Fruit fly (Drosophila melanogaster) whole organism, prepupa: ENCODE data around the gene CG5800.

Experiments used
- Blimp-1 ChIP-seq: fragments of 200-800 bp; sonication (Bioruptor generic); optimal IDR thresholded peaks from 3 replicates; lab custom pipeline; 2017; ENCODE audit warnings: missing biosample characterization, missing genetic modification characterization, mild to moderate bottlenecking, moderate library complexity, missing genetic modification reagents
- CG10631 ChIP-seq: fragments of 200-800 bp; sonication (Bioruptor generic); optimal IDR thresholded peaks from 2 replicates; lab custom pipeline; 2016; ENCODE audit warnings: missing biosample characterization, missing genetic modification characterization
- CG10669 ChIP-seq: fragments of 200-800 bp; sonication (Bioruptor generic); optimal IDR thresholded peaks from 3 replicates; lab custom pipeline; 2018; ENCODE audit warnings: missing biosample characterization, mild to moderate bottlenecking, missing genetic modification characterization, moderate library complexity
- CG11294 ChIP-seq: fragments of 200-800 bp; sonication (Bioruptor generic); IDR thresholded peaks from 2 replicates; pipeline ENCODE4 v1.3.6; 2022; ENCODE audit warnings: missing biosample characterization, missing genetic modification characterization
- CG11762 ChIP-seq: fragments of 200-800 bp; sonication (Bioruptor generic); optimal IDR thresholded peaks from 3 replicates; lab custom pipeline; 2016; ENCODE audit warnings: missing biosample characterization, missing genetic modification characterization; ENCODE audit not compliant: insufficient read depth
- CG16779 ChIP-seq: fragments of 200-800 bp; sonication (Bioruptor generic); optimal IDR thresholded peaks from 3 replicates; lab custom pipeline; 2017; ENCODE audit warnings: missing biosample characterization, mild to moderate bottlenecking, missing genetic modification characterization
- CG3032 ChIP-seq: fragments of 200-800 bp; optimal IDR thresholded peaks from 2 replicates; lab custom pipeline; 2019; ENCODE audit warnings: missing biosample characterization, mild to moderate bottlenecking, missing genetic modification characterization, moderate library complexity
- CG32006 ChIP-seq: fragments of 200-800 bp; sonication (Bioruptor generic); optimal IDR thresholded peaks from 3 replicates; lab custom pipeline; 2017; ENCODE audit warnings: missing biosample characterization, mild to moderate bottlenecking, missing genetic modification characterization
- CG3919 ChIP-seq: fragments of 200-800 bp; sonication (Bioruptor generic); optimal IDR thresholded peaks from 3 replicates; lab custom pipeline; 2016; ENCODE audit warnings: missing biosample characterization, missing genetic modification characterization
- CG4318 ChIP-seq: fragments of 200-800 bp; sonication (Bioruptor generic); optimal IDR thresholded peaks from 3 replicates; lab custom pipeline; 2017; ENCODE audit warnings: missing biosample characterization, mild to moderate bottlenecking, missing genetic modification characterization
- CG6163 ChIP-seq: fragments of 200-800 bp; sonication (Bioruptor generic); IDR thresholded peaks from 3 replicates; pipeline ENCODE4 v1.3.6; 2022; ENCODE audit warnings: missing biosample characterization, missing genetic modification characterization
- CG6276 ChIP-seq: fragments of 200-800 bp; sonication (Bioruptor generic); optimal IDR thresholded peaks from 2 replicates; lab custom pipeline; 2017; ENCODE audit warnings: missing biosample characterization, mild to moderate bottlenecking, missing genetic modification characterization
- CG6792 ChIP-seq: fragments of 200-800 bp; sonication (Bioruptor generic); optimal IDR thresholded peaks from 3 replicates; lab custom pipeline; 2016; ENCODE audit warnings: missing biosample characterization, missing genetic modification characterization
- CG6808 ChIP-seq: fragments of 200-800 bp; sonication (Bioruptor generic); optimal IDR thresholded peaks from 3 replicates; lab custom pipeline; 2017; ENCODE audit warnings: missing biosample characterization, missing genetic modification characterization, mild to moderate bottlenecking, moderate library complexity, missing genetic modification reagents
- CG6854 ChIP-seq: fragments of 200-800 bp; sonication (Bioruptor generic); optimal IDR thresholded peaks from 2 replicates; lab custom pipeline; 2017; ENCODE audit warnings: missing biosample characterization, mild to moderate bottlenecking, missing genetic modification characterization
- CG7368 ChIP-seq: fragments of 200-800 bp; sonication (Bioruptor generic); optimal IDR thresholded peaks from 3 replicates; lab custom pipeline; 2016; ENCODE audit warnings: missing biosample characterization, missing genetic modification characterization
- CG8119 ChIP-seq: fragments of 200-800 bp; sonication (Bioruptor generic); IDR thresholded peaks from 3 replicates; pipeline ENCODE4 v1.3.6; 2022; ENCODE audit warnings: missing biosample characterization, missing genetic modification characterization
- CG8319 ChIP-seq: fragments of 200-800 bp; sonication (Bioruptor generic); optimal IDR thresholded peaks from 3 replicates; lab custom pipeline; 2016; ENCODE audit warnings: missing biosample characterization, missing genetic modification characterization
- CG8632 ChIP-seq: fragments of 200-800 bp; sonication (Bioruptor generic); optimal IDR thresholded peaks from 3 replicates; lab custom pipeline; 2016; ENCODE audit warnings: missing biosample characterization, missing genetic modification characterization
- CG9139 ChIP-seq: fragments of 200-800 bp; sonication (Bioruptor generic); optimal IDR thresholded peaks from 3 replicates; lab custom pipeline; 2017; ENCODE audit warnings: missing biosample characterization, mild to moderate bottlenecking, missing genetic modification characterization
- Eip75B ChIP-seq: fragments of 200-800 bp; sonication (Bioruptor generic); optimal IDR thresholded peaks from 3 replicates; lab custom pipeline; 2016; ENCODE audit warnings: missing biosample characterization, missing genetic modification characterization
- Eip78C ChIP-seq: fragments of 200-800 bp; sonication (Bioruptor generic); peaks from one replicate; lab custom pipeline; 2016; ENCODE audit warnings: missing biosample characterization, missing genetic modification characterization
- Eip93F ChIP-seq: fragments of 200-800 bp; sonication (Bioruptor generic); optimal IDR thresholded peaks from 2 replicates; lab custom pipeline; 2016; ENCODE audit warnings: missing biosample characterization, mild to moderate bottlenecking, missing genetic modification characterization
- Ets21C ChIP-seq: fragments of 200-800 bp; sonication (Bioruptor generic); optimal IDR thresholded peaks from 3 replicates; lab custom pipeline; 2016; ENCODE audit warnings: missing biosample characterization, missing genetic modification characterization
- Ets96B ChIP-seq: fragments of 200-800 bp; optimal IDR thresholded peaks from 2 replicates; lab custom pipeline; 2019; ENCODE audit warnings: missing biosample characterization, mild to moderate bottlenecking, missing genetic modification characterization, moderate library complexity
- Gug ChIP-seq: fragments of 200-800 bp; sonication (Bioruptor generic); IDR thresholded peaks from 2 replicates; pipeline ENCODE4 v1.3.6; 2022; ENCODE audit warnings: missing biosample characterization, missing genetic modification characterization
- Hr38 ChIP-seq: sonication (Bioruptor generic); optimal IDR thresholded peaks from 2 replicates; lab custom pipeline; 2016; ENCODE audit warnings: missing biosample characterization, missing genetic modification characterization
- Hr39 ChIP-seq: fragments of 200-800 bp; sonication (Bioruptor generic); optimal IDR thresholded peaks from 2 replicates; lab custom pipeline; 2016; ENCODE audit warnings: missing biosample characterization, missing genetic modification characterization
- Hr4 ChIP-seq: fragments of 200-800 bp; sonication (Bioruptor generic); optimal IDR thresholded peaks from 3 replicates; lab custom pipeline; 2016; ENCODE audit warnings: missing biosample characterization, missing genetic modification characterization
- Lpt ChIP-seq: fragments of 200-800 bp; sonication (Bioruptor generic); optimal IDR thresholded peaks from 3 replicates; lab custom pipeline; 2016; ENCODE audit warnings: missing biosample characterization, missing genetic modification characterization
- Met ChIP-seq: fragments of 200-800 bp; sonication (Bioruptor generic); optimal IDR thresholded peaks from 3 replicates; lab custom pipeline; 2016; ENCODE audit warnings: missing biosample characterization, missing genetic modification characterization
- OdsH ChIP-seq: fragments of 200-800 bp; sonication (Bioruptor generic); optimal IDR thresholded peaks from 3 replicates; lab custom pipeline; 2016; ENCODE audit warnings: missing biosample characterization, missing genetic modification characterization
- Smox ChIP-seq: fragments of 200-800 bp; sonication (Bioruptor generic); optimal IDR thresholded peaks from 3 replicates; lab custom pipeline; 2016; ENCODE audit warnings: missing biosample characterization, missing genetic modification characterization
- Sox102F ChIP-seq: fragments of 200-800 bp; sonication (Bioruptor generic); optimal IDR thresholded peaks from 2 replicates; lab custom pipeline; 2016; ENCODE audit warnings: missing biosample characterization, mild to moderate bottlenecking, missing genetic modification characterization
- Sox14 ChIP-seq: fragments of 200-800 bp; sonication (Bioruptor generic); optimal IDR thresholded peaks from 3 replicates; lab custom pipeline; 2016; ENCODE audit warnings: missing biosample characterization, missing genetic modification characterization
- Sox15 ChIP-seq: fragments of 200-800 bp; sonication (Bioruptor generic); optimal IDR thresholded peaks from 3 replicates; lab custom pipeline; 2016; ENCODE audit warnings: missing biosample characterization, missing genetic modification characterization
- achi ChIP-seq: fragments of 200-800 bp; sonication (Bioruptor generic); optimal IDR thresholded peaks from 3 replicates; lab custom pipeline; 2016; ENCODE audit warnings: missing biosample characterization, missing genetic modification characterization
- acj6 ChIP-seq: fragments of 200-800 bp; sonication (Bioruptor generic); optimal IDR thresholded peaks from 3 replicates; lab custom pipeline; 2016; ENCODE audit warnings: missing biosample characterization, missing genetic modification characterization
- cyc ChIP-seq: fragments of 200-800 bp; sonication (Bioruptor generic); optimal IDR thresholded peaks from 3 replicates; lab custom pipeline; 2016; ENCODE audit warnings: missing biosample characterization, missing genetic modification characterization
- dac ChIP-seq: fragments of 200-800 bp; sonication (Bioruptor generic); optimal IDR thresholded peaks from 2 replicates; lab custom pipeline; 2017; ENCODE audit warnings: missing biosample characterization, mild to moderate bottlenecking, missing genetic modification characterization
- dsx ChIP-seq: fragments of 200-800 bp; optimal IDR thresholded peaks from 3 replicates; lab custom pipeline; 2019; ENCODE audit warnings: missing biosample characterization, mild to moderate bottlenecking, missing genetic modification characterization, moderate library complexity; ENCODE audit not compliant: poor library complexity, severe bottlenecking
- eg ChIP-seq: fragments of 200-800 bp; sonication (Bioruptor generic); IDR thresholded peaks from 3 replicates; pipeline ENCODE4 v1.3.6; 2022; ENCODE audit warnings: missing biosample characterization, missing genetic modification characterization
- esn ChIP-seq: fragments of 200-800 bp; sonication (Bioruptor generic); optimal IDR thresholded peaks from 2 replicates; lab custom pipeline; 2016; ENCODE audit warnings: missing biosample characterization, mild to moderate bottlenecking, missing genetic modification characterization, moderate library complexity
- fd59A ChIP-seq: fragments of 200-800 bp; sonication (Bioruptor generic); optimal IDR thresholded peaks from 2 replicates; lab custom pipeline; 2017; ENCODE audit warnings: missing biosample characterization, mild to moderate bottlenecking, missing genetic modification characterization, missing genetic modification reagents
- fd85E ChIP-seq: fragments of 200-800 bp; sonication (Bioruptor generic); optimal IDR thresholded peaks from 3 replicates; lab custom pipeline; 2016; ENCODE audit warnings: missing biosample characterization, missing genetic modification characterization
- fkh ChIP-seq: fragments of 200-800 bp; sonication (Bioruptor generic); optimal IDR thresholded peaks from 3 replicates; lab custom pipeline; 2017; ENCODE audit warnings: missing biosample characterization, mild to moderate bottlenecking, missing genetic modification characterization, moderate library complexity
- lz ChIP-seq: fragments of 200-800 bp; sonication (Bioruptor generic); optimal IDR thresholded peaks from 3 replicates; lab custom pipeline; 2016; ENCODE audit warnings: missing biosample characterization, missing genetic modification characterization
- net ChIP-seq: fragments of 200-800 bp; sonication (Bioruptor generic); optimal IDR thresholded peaks from 3 replicates; lab custom pipeline; 2016; ENCODE audit warnings: missing biosample characterization, missing genetic modification characterization
- pdm3 ChIP-seq: fragments of 200-800 bp; sonication (Bioruptor generic); optimal IDR thresholded peaks from 3 replicates; lab custom pipeline; 2016; ENCODE audit warnings: missing biosample characterization, missing genetic modification characterization
- ss ChIP-seq, 2 experiments: fragments of 200-800 bp; sonication (Bioruptor generic); optimal IDR thresholded peaks; 2 replicates in 1 of 2; 3 replicates in 1 of 2; lab custom pipeline; 2017 to 2018; ENCODE audit warnings: mild to moderate bottlenecking in 2 of 2, missing biosample characterization in 2 of 2, missing genetic modification characterization in 2 of 2, moderate library complexity in 1 of 2
- svp ChIP-seq: fragments of 200-800 bp; sonication (Bioruptor generic); peaks from one replicate; lab custom pipeline; 2016; ENCODE audit warnings: missing biosample characterization, missing genetic modification characterization
- topi ChIP-seq: fragments of 200-800 bp; sonication (Bioruptor generic); optimal IDR thresholded peaks from 3 replicates; lab custom pipeline; 2016; ENCODE audit warnings: missing biosample characterization, missing genetic modification characterization
- vri ChIP-seq: fragments of 200-800 bp; sonication (Bioruptor generic); optimal IDR thresholded peaks from 3 replicates; lab custom pipeline; 2016; ENCODE audit warnings: missing biosample characterization, mild to moderate bottlenecking, missing genetic modification characterization

Gene CG5800

dm6 chrX:17599330-17599729, 36.8 kb upstream of the CG5800 start, which contains the start of gene X11L:
X11L (plus strand) TSS chrX:17599608.
- TF ChIP-seq dsx = peak; percentile 32
- peak; percentile 73 for TF ChIP-seq Sox102F
- no peak for TF ChIP-seq fd59A (GFP tag; lab: Kevin White, UChicago)
- TF ChIP-seq CG11762 = peak; percentile 35
- TF ChIP-seq Ets96B (tag; lab: Kevin White, UChicago) = peak; percentile 34
- no peak for TF ChIP-seq CG6808 (GFP tag; lab: Kevin White, UChicago)
- peak; percentile 73 for TF ChIP-seq svp (GFP tag; lab: Kevin White, UChicago)
- TF ChIP-seq eg (GFP tag; lab: Robert Waterston, UW) = peak; percentile 61; the same call in 2 of the 3 replicates
- peak; percentile 77 for TF ChIP-seq CG3919 (GFP tag; lab: Kevin White, UChicago)
- peak; percentile 60 for TF ChIP-seq Eip75B (GFP tag; lab: Kevin White, UChicago)
- no peak for TF ChIP-seq Hr38 (GFP tag; lab: Kevin White, UChicago)
- TF ChIP-seq cyc (GFP tag; lab: Kevin White, UChicago) = peak; percentile 81
- peak; percentile 51 for TF ChIP-seq CG8319 (GFP tag; lab: Kevin White, UChicago)
- TF ChIP-seq CG32006 (GFP tag; lab: Kevin White, UChicago) = no peak
- no peak for TF ChIP-seq CG11294 (GFP tag; lab: Robert Waterston, UW)
- TF ChIP-seq Sox14 (GFP tag; lab: Kevin White, UChicago) = peak; percentile 68
- TF ChIP-seq CG3032 (tag; lab: Kevin White, UChicago) = peak; percentile 40
- TF ChIP-seq CG8119 (GFP tag; lab: Robert Waterston, UW) = no peak
- no peak for TF ChIP-seq CG6854 (GFP tag; lab: Kevin White, UChicago)
- peak; percentile 56 for TF ChIP-seq Sox15 (GFP tag; lab: Kevin White, UChicago)
- no peak for TF ChIP-seq Lpt
- peak; percentile 57 for TF ChIP-seq CG7368
- peak; percentile 44 for TF ChIP-seq Gug
- peak; percentile 40 for TF ChIP-seq CG9139 (GFP tag; lab: Kevin White, UChicago)
- no peak for TF ChIP-seq fd85E
- TF ChIP-seq Blimp-1 (GFP tag; lab: Kevin White, UChicago) = peak; percentile 7
- peak; percentile 67 for TF ChIP-seq Met (GFP tag; lab: Kevin White, UChicago)
- TF ChIP-seq CG6276 (GFP tag; lab: Kevin White, UChicago) = no peak
- no peak for TF ChIP-seq CG16779
- TF ChIP-seq Ets21C (GFP tag; lab: Kevin White, UChicago) = peak; percentile 73
- TF ChIP-seq acj6 = peak; percentile 64
- no peak for TF ChIP-seq CG10669 (GFP tag; lab: Kevin White, UChicago)
- TF ChIP-seq CG4318 (GFP tag; lab: Kevin White, UChicago) = no peak
- TF ChIP-seq CG10631 (GFP tag; lab: Kevin White, UChicago) = peak; percentile 78
- peak; percentile 93 for TF ChIP-seq Eip78C
- peak; percentile 82 for TF ChIP-seq esn (GFP tag; lab: Kevin White, UChicago)
- peak; percentile 80 for TF ChIP-seq pdm3 (GFP tag; lab: Kevin White, UChicago)
- peak; percentile 82 for TF ChIP-seq Hr39 (GFP tag; lab: Kevin White, UChicago)
- TF ChIP-seq net = peak; percentile 57
- peak; percentile 21 for TF ChIP-seq dac (GFP tag; lab: Kevin White, UChicago)
- peak; percentile 76 for TF ChIP-seq CG6163 (GFP tag; lab: Robert Waterston, UW)
- peak; percentile 68 for TF ChIP-seq Smox (GFP tag; lab: Kevin White, UChicago)
- peak; percentile 65 for TF ChIP-seq achi
- TF ChIP-seq CG6792 (GFP tag; lab: Kevin White, UChicago) = peak; percentile 70
- peak; percentile 79 for TF ChIP-seq topi (GFP tag; lab: Kevin White, UChicago)
- TF ChIP-seq OdsH (GFP tag; lab: Kevin White, UChicago) = no peak
- TF ChIP-seq Hr4 (GFP tag; lab: Kevin White, UChicago) = peak; percentile 66
- peak; percentile 81 for TF ChIP-seq lz (GFP tag; lab: Kevin White, UChicago)
- peak; percentile 73 for TF ChIP-seq vri (GFP tag; lab: Kevin White, UChicago)
- TF ChIP-seq ss (GFP tag; optimal IDR thresholded peaks at IDR 0.05; lab: Kevin White, UChicago) = peak in 1 of 2 experiments; percentile 59
- TF ChIP-seq fkh = no peak
- TF ChIP-seq CG8632 (GFP tag; lab: Kevin White, UChicago) = no peak
- TF ChIP-seq Eip93F (GFP tag; lab: Kevin White, UChicago) = no peak
